Worm (Caenorhabditis elegans) whole organism, L4/young adult: Measurements from ENCODE around the gene gadr-2.

Source experiments
- W03F9.2 ChIP-seq: fragments of 150-350 bp; optimal IDR thresholded peaks from 2 replicates; lab custom pipeline; 2014; ENCODE audit warnings: missing biosample characterization, missing genetic modification characterization
- dao-5 ChIP-seq: sonication (generic microtip); optimal IDR thresholded peaks from 2 replicates; lab custom pipeline; 2016; ENCODE audit warnings: missing genotype, missing genetic modification characterization, moderate library complexity, missing compliant biosample characterization
- him-1 ChIP-seq: sonication (generic microtip); optimal IDR thresholded peaks from 2 replicates; lab custom pipeline; 2016; ENCODE audit warnings: missing genotype, missing genetic modification reagents, missing genetic modification characterization, missing compliant biosample characterization

ce11 chrIV:9438753-9439152, 46.2 kb downstream of the gadr-2 start:
- no peak for TF ChIP-seq dao-5
- TF ChIP-seq him-1 (tag; lab: Kevin White, UChicago): no peak
- no peak for TF ChIP-seq W03F9.2 (tag; lab: Kevin White, UChicago)
